Fruit fly (Drosophila melanogaster): ENCODE results near the gene moody.

DNA sequence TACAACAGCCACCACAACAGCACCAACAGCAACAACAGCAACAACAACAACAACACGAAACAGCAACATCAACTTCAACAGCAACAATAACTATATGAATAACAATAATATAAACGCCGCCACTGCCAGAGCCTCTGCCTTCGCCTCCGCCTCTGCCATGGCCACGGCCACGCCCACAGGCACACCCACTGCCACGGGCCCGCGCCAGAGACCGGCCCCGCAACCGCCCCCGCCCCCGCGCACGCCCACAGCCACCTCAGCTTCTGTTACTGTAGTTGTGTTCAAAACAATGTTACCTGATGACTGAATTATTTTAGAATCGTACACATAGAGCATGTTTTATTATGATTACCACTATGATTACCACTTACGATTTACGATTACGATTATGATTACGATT is 45.8 kb downstream of the moody start:
- TF ChIP-seq ttk (optimal IDR thresholded peaks at IDR 0.05) (no peak), Myc (optimal IDR thresholded peaks at IDR 0.05) (no peak), psq (optimal IDR thresholded peaks at IDR 0.05) (no peak), h (optimal IDR thresholded peaks at IDR 0.05) (no peak), Sin3A (optimal IDR thresholded peaks at IDR 0.05) (no peak)

Measured in Kc167 (cell line).